Fruit fly (Drosophila melanogaster) whole organism, embryonic: ENCODE data around the gene rb.

Experiments
- B-H1 ChIP-seq: fragments of 200-800 bp; sonication (Bioruptor generic); IDR thresholded peaks from 3 replicates; pipeline ENCODE4 v1.3.6; 2022; ENCODE audit warnings: missing biosample characterization, missing genetic modification characterization
- Bgb ChIP-seq: fragments of 200-800 bp; sonication (Bioruptor generic); IDR thresholded peaks from 2 replicates; pipeline ENCODE4 v1.3.6; 2022; ENCODE audit warnings: missing biosample characterization, missing genetic modification characterization; ENCODE audit not compliant: partially characterized antibody
- Blimp-1 ChIP-seq: fragments of 200-800 bp; sonication (Bioruptor generic); optimal IDR thresholded peaks from 3 replicates; lab custom pipeline; 2018; ENCODE audit warnings: missing biosample characterization, missing genetic modification characterization, mild to moderate bottlenecking, moderate library complexity, missing genetic modification reagents
- C15 ChIP-seq: fragments of 200-800 bp; sonication (Bioruptor generic); IDR thresholded peaks from 3 replicates; pipeline ENCODE4 v1.3.6; 2022; ENCODE audit warnings: missing biosample characterization, missing genetic modification characterization
- CG10979 ChIP-seq: fragments of 200-800 bp; sonication (Bioruptor generic); optimal IDR thresholded peaks from 2 replicates; lab custom pipeline; 2018; ENCODE audit warnings: missing biosample characterization, mild to moderate bottlenecking, missing genetic modification characterization, moderate library complexity
- CG12391 ChIP-seq: fragments of 200-800 bp; sonication (Bioruptor generic); optimal IDR thresholded peaks from 3 replicates; lab custom pipeline; 2018; ENCODE audit warnings: missing biosample characterization, mild to moderate bottlenecking, missing genetic modification characterization, moderate library complexity
- CG12659 ChIP-seq: fragments of 200-800 bp; sonication (Bioruptor generic); optimal IDR thresholded peaks from 3 replicates; lab custom pipeline; 2017; ENCODE audit warnings: mild to moderate bottlenecking, missing biosample characterization, missing genetic modification reagents, missing genetic modification characterization
- CG1529 ChIP-seq: fragments of 200-800 bp; sonication (Bioruptor generic); optimal IDR thresholded peaks from 3 replicates; lab custom pipeline; 2018; ENCODE audit warnings: missing biosample characterization, missing genetic modification characterization
- CG17359 ChIP-seq: fragments of 200-800 bp; sonication (Bioruptor generic); optimal IDR thresholded peaks from 3 replicates; lab custom pipeline; 2018; ENCODE audit warnings: missing biosample characterization, mild to moderate bottlenecking, missing genetic modification characterization, moderate library complexity
- CG18011 ChIP-seq: fragments of 200-800 bp; sonication (Bioruptor generic); optimal IDR thresholded peaks from 2 replicates; lab custom pipeline; 2017; ENCODE audit warnings: missing biosample characterization, missing genetic modification characterization, mild to moderate bottlenecking, moderate library complexity, missing genotype
- CG18599 ChIP-seq: fragments of 200-800 bp; sonication (Bioruptor generic); optimal IDR thresholded peaks from 3 replicates; lab custom pipeline; 2017; ENCODE audit warnings: missing biosample characterization, missing genetic modification characterization, mild to moderate bottlenecking, moderate library complexity, missing genetic modification reagents
- CG2712 ChIP-seq: fragments of 200-800 bp; optimal IDR thresholded peaks from 3 replicates; lab custom pipeline; 2019; ENCODE audit warnings: missing biosample characterization, mild to moderate bottlenecking, missing genetic modification characterization, moderate library complexity
- CG3065 ChIP-seq: fragments of 200-800 bp; sonication (Bioruptor generic); optimal IDR thresholded peaks from 2 replicates; lab custom pipeline; 2016; ENCODE audit warnings: missing biosample characterization, missing genetic modification characterization
- CG4404 ChIP-seq: fragments of 200-800 bp; sonication (Bioruptor generic); IDR thresholded peaks from 2 replicates; pipeline ENCODE4 v1.3.6; 2022; ENCODE audit warnings: missing biosample characterization, missing genetic modification characterization
- CG4617 ChIP-seq: fragments of 200-800 bp; sonication (Bioruptor generic); optimal IDR thresholded peaks from 3 replicates; lab custom pipeline; 2016; ENCODE audit warnings: missing biosample characterization, missing genetic modification characterization, borderline replicate concordance
- Deaf1 ChIP-seq: fragments of 200-800 bp; optimal IDR thresholded peaks from 3 replicates; lab custom pipeline; 2019; ENCODE audit warnings: missing biosample characterization, mild to moderate bottlenecking, missing genetic modification characterization, moderate library complexity
- Dip3 ChIP-seq: fragments of 200-800 bp; sonication (Bioruptor generic); optimal IDR thresholded peaks from 3 replicates; lab custom pipeline; 2016; ENCODE audit warnings: missing biosample characterization, missing genetic modification characterization
- Elba2 ChIP-seq: fragments of 200-800 bp; sonication (Bioruptor generic); optimal IDR thresholded peaks from 3 replicates; lab custom pipeline; 2016; ENCODE audit warnings: missing biosample characterization, missing genetic modification characterization
- Ets65A ChIP-seq: fragments of 200-800 bp; sonication (Bioruptor generic); peaks from one replicate; lab custom pipeline; 2016; ENCODE audit warnings: missing biosample characterization, missing genetic modification characterization
- HLH54F ChIP-seq: fragments of 200-800 bp; sonication (Bioruptor generic); optimal IDR thresholded peaks from 3 replicates; lab custom pipeline; 2016; ENCODE audit warnings: missing biosample characterization, missing genetic modification characterization
- HmgD ChIP-seq: fragments of 200-800 bp; sonication (Bioruptor generic); optimal IDR thresholded peaks from 3 replicates; lab custom pipeline; 2016; ENCODE audit warnings: missing biosample characterization, missing genetic modification characterization
- Hr3 ChIP-seq: fragments of 200-800 bp; sonication (Bioruptor generic); optimal IDR thresholded peaks from 3 replicates; lab custom pipeline; 2016; ENCODE audit warnings: missing biosample characterization, missing genetic modification characterization
- Lpt ChIP-seq: fragments of >200 bp; optimal IDR thresholded peaks from 2 replicates; lab custom pipeline; 2018; ENCODE audit warnings: missing biosample characterization, missing genetic modification characterization
- MESR4 ChIP-seq: fragments of 200-800 bp; sonication (Bioruptor generic); optimal IDR thresholded peaks from 2 replicates; lab custom pipeline; 2018; ENCODE audit warnings: missing biosample characterization, mild to moderate bottlenecking, missing genetic modification characterization, moderate library complexity
- MTF-1 ChIP-seq: fragments of 200-800 bp; sonication (Bioruptor generic); optimal IDR thresholded peaks from 2 replicates; lab custom pipeline; 2018; ENCODE audit warnings: missing biosample characterization, mild to moderate bottlenecking, missing genetic modification characterization, borderline replicate concordance
- Mrtf ChIP-seq: fragments of 200-800 bp; sonication (Bioruptor generic); IDR thresholded peaks from 3 replicates; pipeline ENCODE4 v1.3.6; 2022; ENCODE audit warnings: missing biosample characterization, missing genetic modification characterization
- Oaz ChIP-seq: fragments of 200-800 bp; sonication (Bioruptor generic); IDR thresholded peaks from 2 replicates; pipeline ENCODE4 v1.3.6; 2022; ENCODE audit warnings: missing biosample characterization, missing genetic modification characterization
- Rfx ChIP-seq: fragments of 200-800 bp; sonication (Bioruptor generic); IDR thresholded peaks from 2 replicates; pipeline ENCODE4 v1.3.6; 2022; ENCODE audit warnings: missing biosample characterization, missing genetic modification characterization
- Taf1 ChIP-seq: fragments of 200-800 bp; sonication (Bioruptor generic); IDR thresholded peaks from 2 replicates; pipeline ENCODE4 v1.3.6; 2022; ENCODE audit warnings: missing biosample characterization, missing genetic modification characterization
- az2 ChIP-seq: fragments of 200-800 bp; sonication (Bioruptor generic); optimal IDR thresholded peaks from 3 replicates; lab custom pipeline; 2016; ENCODE audit warnings: missing biosample characterization, missing genetic modification characterization
- chm ChIP-seq: fragments of 200-800 bp; sonication (Bioruptor generic); IDR thresholded peaks from 2 replicates; pipeline ENCODE4 v1.3.6; 2022; ENCODE audit warnings: missing biosample characterization, missing genetic modification characterization
- dati ChIP-seq: fragments of 200-800 bp; sonication (Bioruptor generic); IDR thresholded peaks from 2 replicates; pipeline ENCODE4 v1.3.6; 2022; ENCODE audit warnings: missing biosample characterization, missing genetic modification characterization
- dmrt11E ChIP-seq: fragments of 200-800 bp; sonication (Bioruptor generic); optimal IDR thresholded peaks from 3 replicates; lab custom pipeline; 2018; ENCODE audit warnings: missing biosample characterization, mild to moderate bottlenecking, missing genetic modification characterization, moderate library complexity
- dmrt99B ChIP-seq: fragments of 200-800 bp; sonication (Bioruptor generic); optimal IDR thresholded peaks from 2 replicates; lab custom pipeline; 2018; ENCODE audit warnings: missing biosample characterization, mild to moderate bottlenecking, missing genetic modification characterization, moderate library complexity
- grn ChIP-seq: fragments of 200-800 bp; sonication (Bioruptor generic); optimal IDR thresholded peaks from 3 replicates; lab custom pipeline; 2017; ENCODE audit warnings: missing biosample characterization, missing genetic modification characterization
- ind ChIP-seq: fragments of 200-800 bp; sonication (Bioruptor generic); optimal IDR thresholded peaks from 3 replicates; lab custom pipeline; 2016; ENCODE audit warnings: missing biosample characterization, missing genetic modification characterization
- jigr1 ChIP-seq: fragments of 200-800 bp; sonication (Bioruptor generic); IDR thresholded peaks from 3 replicates; pipeline ENCODE4 v1.3.6; 2022; ENCODE audit warnings: missing biosample characterization, missing genetic modification characterization
- mirr ChIP-seq: fragments of 200-800 bp; sonication (Bioruptor generic); optimal IDR thresholded peaks from 3 replicates; lab custom pipeline; 2018; ENCODE audit warnings: missing biosample characterization, mild to moderate bottlenecking, missing genetic modification characterization
- pan ChIP-seq, 4 experiments: fragments of >200 bp in 3 of 4; fragments of 200-800 bp in 1 of 4; sonication (Bioruptor generic) in 1 of 4; optimal IDR thresholded peaks in 3 of 4; IDR thresholded peaks in 1 of 4; 2 replicates each; pipeline versions ENCODE4 v1.3.6 to Lab custom; 2017 to 2022; ENCODE audit warnings: missing biosample characterization in 2 of 4, missing genetic modification characterization in 2 of 4, mixed read lengths in 1 of 4
- pho ChIP-seq: fragments of 200-800 bp; sonication (Bioruptor generic); optimal IDR thresholded peaks from 2 replicates; lab custom pipeline; 2016; ENCODE audit warnings: missing biosample characterization, missing genetic modification characterization
- prd ChIP-seq, 3 experiments: fragments of >200 bp in 2 of 3; fragments of 200-800 bp in 1 of 3; sonication (Bioruptor generic) in 1 of 3; optimal IDR thresholded peaks in 2 of 3; IDR thresholded peaks in 1 of 3; 2 replicates in 2 of 3; 3 replicates in 1 of 3; pipeline versions ENCODE4 v1.3.6 to Lab custom; 2017 to 2022; ENCODE audit warnings: missing biosample characterization in 1 of 3, missing genetic modification characterization in 1 of 3
- ro ChIP-seq: fragments of 200-800 bp; sonication (Bioruptor generic); IDR thresholded peaks from 2 replicates; pipeline ENCODE4 v1.3.6; 2022; ENCODE audit warnings: missing biosample characterization, missing genetic modification characterization
- row ChIP-seq: fragments of 200-800 bp; sonication (Bioruptor generic); IDR thresholded peaks from 3 replicates; pipeline ENCODE4 v1.3.6; 2022; ENCODE audit warnings: missing biosample characterization, missing genetic modification characterization
- sc ChIP-seq, 3 experiments: fragments of >200 bp in 2 of 3; fragments of 200-800 bp in 1 of 3; sonication (Bioruptor generic) in 1 of 3; optimal IDR thresholded peaks; 2 replicates in 2 of 3; 3 replicates in 1 of 3; lab custom pipeline; 2017; ENCODE audit warnings: mild to moderate bottlenecking in 1 of 3, missing biosample characterization in 1 of 3, missing genetic modification characterization in 1 of 3, missing genetic modification reagents in 1 of 3
- sens ChIP-seq: fragments of 200-800 bp; sonication (Bioruptor generic); peaks from one replicate; lab custom pipeline; 2016; ENCODE audit warnings: missing biosample characterization, missing genetic modification characterization
- stwl ChIP-seq: fragments of 200-800 bp; sonication (Bioruptor generic); optimal IDR thresholded peaks from 3 replicates; lab custom pipeline; 2018; ENCODE audit warnings: missing biosample characterization, mild to moderate bottlenecking, missing genetic modification characterization, moderate library complexity
- tap ChIP-seq: fragments of 200-800 bp; optimal IDR thresholded peaks from 3 replicates; lab custom pipeline; 2019; ENCODE audit warnings: missing biosample characterization, mild to moderate bottlenecking, missing genetic modification characterization, moderate library complexity
- tin ChIP-seq: fragments of 200-800 bp; sonication (Bioruptor generic); optimal IDR thresholded peaks from 3 replicates; lab custom pipeline; 2016; ENCODE audit warnings: missing biosample characterization, missing genetic modification characterization
- tll ChIP-seq, 2 experiments: fragments of 200-800 bp in 1 of 2; fragments of >200 bp in 1 of 2; sonication (Bioruptor generic) in 1 of 2; optimal IDR thresholded peaks; 2 replicates each; lab custom pipeline; 2017 to 2019; ENCODE audit warnings: missing biosample characterization in 2 of 2, missing genetic modification characterization in 2 of 2, mild to moderate bottlenecking in 1 of 2, moderate library complexity in 1 of 2
- zen ChIP-seq: fragments of 200-800 bp; sonication (Bioruptor generic); optimal IDR thresholded peaks from 3 replicates; lab custom pipeline; 2018; ENCODE audit warnings: missing biosample characterization, mild to moderate bottlenecking, missing genetic modification characterization, moderate library complexity

The rb gene

DNA sequence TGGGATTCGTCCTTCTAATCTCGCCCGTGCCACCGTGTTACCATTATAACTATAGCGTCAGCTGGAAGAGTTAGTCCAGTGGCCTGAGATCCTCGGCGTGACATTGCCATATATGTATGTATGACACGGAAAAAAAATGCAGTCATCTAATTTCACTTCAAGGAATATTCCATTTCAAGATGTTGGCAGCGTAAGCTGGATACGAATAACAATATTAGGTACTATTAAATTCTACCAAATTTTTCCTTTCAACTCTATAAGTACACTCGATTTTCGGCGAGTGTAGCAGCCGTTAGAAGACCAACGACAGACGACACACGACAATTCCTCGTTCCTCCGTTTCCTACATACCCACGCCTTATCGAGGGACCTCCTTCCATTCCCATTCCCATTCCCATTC, 24.5 kb upstream of the rb start (continued):
- TF ChIP-seq CG12391 (peak; percentile 33), Elba2 (GFP tag; lab: Kevin White, UChicago) (no peak), zen (tag; lab: Kevin White, UChicago) (no peak), CG1529 (GFP tag; lab: Kevin White, UChicago) (no peak), stwl (tag; lab: Kevin White, UChicago) (no peak), chm (GFP tag; lab: Robert Waterston, UW) (no peak), ind (GFP tag; lab: Kevin White, UChicago) (no peak), prd (optimal IDR thresholded peaks at IDR 0.05; lab: Kevin White, UChicago) (no peak), prd (GFP tag; IDR thresholded peaks at IDR 0.05; lab: Robert Waterston, UW) (peak; percentile 45; the same call in 2 of the 3 replicates), CG18599 (GFP tag; lab: Kevin White, UChicago) (no peak), B-H1 (no peak), CG10979 (tag; lab: Kevin White, UChicago) (peak; percentile 42), CG17359 (no peak), Bgb (GFP tag; lab: Robert Waterston, UW) (no peak), MESR4 (GFP tag; lab: Kevin White, UChicago) (no peak), tll (GFP tag; optimal IDR thresholded peaks at IDR 0.05; lab: Kevin White, UChicago) (no peak), pho (no peak), Mrtf (GFP tag; lab: Robert Waterston, UW) (no peak), HmgD (GFP tag; lab: Kevin White, UChicago) (no peak), CG3065 (GFP tag; lab: Kevin White, UChicago) (no peak), Deaf1 (no peak), dati (GFP tag; lab: Robert Waterston, UW) (no peak), CG18011 (no peak), ro (GFP tag; lab: Robert Waterston, UW) (no peak), HLH54F (no peak), CG4617 (GFP tag; lab: Kevin White, UChicago) (no peak), row (0 out of 3 replicates have a peak, but pooled peaks have one; percentile 22), dmrt11E (peak; percentile 58), CG2712 (peak; percentile 39), dmrt99B (tag; lab: Kevin White, UChicago) (no peak), grn (GFP tag; lab: Kevin White, UChicago) (no peak), tin (GFP tag; lab: Kevin White, UChicago) (no peak), Oaz (GFP tag; lab: Robert Waterston, UW) (no peak), mirr (GFP tag; lab: Kevin White, UChicago) (no peak), az2 (no peak), C15 (GFP tag; lab: Robert Waterston, UW) (no peak), jigr1 (no peak), sc (optimal IDR thresholded peaks at IDR 0.05; lab: Kevin White, UChicago) (no peak), sc (GFP tag; optimal IDR thresholded peaks at IDR 0.05; lab: Kevin White, UChicago) (no peak), Blimp-1 (GFP tag; lab: Kevin White, UChicago) (no peak), Ets65A (GFP tag; lab: Kevin White, UChicago) (no peak), sens (peak; percentile 90), Taf1 (no peak), CG4404 (GFP tag; lab: Robert Waterston, UW) (peak; percentile 51), tap (no peak), CG12659 (GFP tag; lab: Kevin White, UChicago) (no peak), Lpt (GFP tag; lab: Kevin White, UChicago) (no peak), MTF-1 (GFP tag; lab: Kevin White, UChicago) (no peak), Hr3 (GFP tag; lab: Kevin White, UChicago) (no peak), Dip3 (no peak), Rfx (no peak), pan (optimal IDR thresholded peaks at IDR 0.05; lab: Kevin White, UChicago) (no peak), pan (GFP tag; optimal IDR thresholded peaks at IDR 0.05 in 1 of 2, IDR thresholded peaks at IDR 0.05 in 1 of 2) (no peak)
